Fruit fly (Drosophila melanogaster) whole organism, embryonic: ENCODE measurements around the gene MICAL-like.

Experiments
- Ada2b ChIP-seq: fragments of 200-800 bp; sonication (Bioruptor generic); IDR thresholded peaks from 2 replicates; pipeline ENCODE4 v1.3.6; 2022; ENCODE audit warnings: missing biosample characterization, missing genetic modification characterization
- Aef1 ChIP-seq: fragments of 200-800 bp; sonication (Bioruptor generic); IDR thresholded peaks from 3 replicates; pipeline ENCODE4 v1.3.6; 2022; ENCODE audit warnings: missing biosample characterization, missing genetic modification characterization
- Bgb ChIP-seq: fragments of 200-800 bp; sonication (Bioruptor generic); IDR thresholded peaks from 2 replicates; pipeline ENCODE4 v1.3.6; 2022; ENCODE audit warnings: missing biosample characterization, missing genetic modification characterization; ENCODE audit not compliant: partially characterized antibody
- CG10267 ChIP-seq: fragments of 200-800 bp; sonication (Bioruptor generic); optimal IDR thresholded peaks from 2 replicates; lab custom pipeline; 2018; ENCODE audit warnings: missing biosample characterization, mild to moderate bottlenecking, missing genetic modification characterization, moderate library complexity
- CG10543 ChIP-seq: fragments of 200-800 bp; sonication (Bioruptor generic); optimal IDR thresholded peaks from 3 replicates; lab custom pipeline; 2017; ENCODE audit warnings: missing biosample characterization, mild to moderate bottlenecking, missing genetic modification characterization, moderate library complexity
- CG11247 ChIP-seq: fragments of 200-800 bp; sonication (Bioruptor generic); IDR thresholded peaks from 2 replicates; pipeline ENCODE4 v1.3.6; 2022; ENCODE audit warnings: missing biosample characterization, missing genetic modification characterization
- CG12219 ChIP-seq: fragments of 200-800 bp; sonication (Bioruptor generic); optimal IDR thresholded peaks from 3 replicates; lab custom pipeline; 2018; ENCODE audit warnings: missing biosample characterization, mild to moderate bottlenecking, missing genetic modification characterization
- CG12942 ChIP-seq: fragments of 200-800 bp; sonication (Bioruptor generic); optimal IDR thresholded peaks from 3 replicates; lab custom pipeline; 2016; ENCODE audit warnings: missing biosample characterization, missing genetic modification characterization
- CG14441 ChIP-seq: fragments of 200-800 bp; sonication (Bioruptor generic); IDR thresholded peaks from 2 replicates; pipeline ENCODE4 v1.3.6; 2022; ENCODE audit warnings: missing biosample characterization, missing genetic modification characterization
- CG1603 ChIP-seq: fragments of 200-800 bp; sonication (Bioruptor generic); optimal IDR thresholded peaks from 2 replicates; lab custom pipeline; 2019; ENCODE audit warnings: missing biosample characterization, mild to moderate bottlenecking, missing genetic modification characterization, moderate library complexity
- CG17829 ChIP-seq: fragments of 200-800 bp; optimal IDR thresholded peaks from 2 replicates; lab custom pipeline; 2019; ENCODE audit warnings: missing biosample characterization, mild to moderate bottlenecking, missing genetic modification characterization, moderate library complexity
- CG2129 ChIP-seq: fragments of 200-800 bp; sonication (Bioruptor generic); IDR thresholded peaks from 2 replicates; pipeline ENCODE4 v1.3.6; 2022; ENCODE audit warnings: missing biosample characterization, missing genetic modification characterization; ENCODE audit not compliant: partially characterized antibody
- CG2202 ChIP-seq: fragments of 200-800 bp; sonication (Bioruptor generic); optimal IDR thresholded peaks from 2 replicates; lab custom pipeline; 2018; ENCODE audit warnings: missing biosample characterization, mild to moderate bottlenecking, missing genetic modification characterization
- CG33557 ChIP-seq: fragments of 200-800 bp; sonication (Bioruptor generic); optimal IDR thresholded peaks from 2 replicates; lab custom pipeline; 2019; ENCODE audit warnings: missing biosample characterization, mild to moderate bottlenecking, missing genetic modification characterization, moderate library complexity
- CG34376 ChIP-seq: fragments of 200-800 bp; sonication (Bioruptor generic); optimal IDR thresholded peaks from 2 replicates; lab custom pipeline; 2018; ENCODE audit warnings: missing biosample characterization, mild to moderate bottlenecking, missing genetic modification characterization
- CG3838 ChIP-seq: fragments of 200-800 bp; sonication (Bioruptor generic); optimal IDR thresholded peaks from 3 replicates; lab custom pipeline; 2016; ENCODE audit warnings: missing biosample characterization, missing genetic modification characterization
- CG6689 ChIP-seq: fragments of 200-800 bp; sonication (Bioruptor generic); IDR thresholded peaks from 2 replicates; pipeline ENCODE4 v1.3.6; 2022; ENCODE audit warnings: missing biosample characterization, missing genetic modification characterization
- CG7987 ChIP-seq: fragments of 200-800 bp; sonication (Bioruptor generic); optimal IDR thresholded peaks from 2 replicates; lab custom pipeline; 2018; ENCODE audit warnings: missing biosample characterization, mild to moderate bottlenecking, missing genetic modification characterization, moderate library complexity
- CG9876 ChIP-seq: fragments of 200-800 bp; sonication (Bioruptor generic); optimal IDR thresholded peaks from 2 replicates; lab custom pipeline; 2016; ENCODE audit warnings: missing biosample characterization, missing genetic modification characterization
- D19A ChIP-seq: fragments of 200-800 bp; optimal IDR thresholded peaks from 3 replicates; lab custom pipeline; 2019; ENCODE audit warnings: missing biosample characterization, mild to moderate bottlenecking, missing genetic modification characterization, moderate library complexity
- Drgx ChIP-seq: fragments of 200-800 bp; sonication (Bioruptor generic); IDR thresholded peaks from 2 replicates; pipeline ENCODE4 v1.3.6; 2022; ENCODE audit warnings: missing biosample characterization, missing genetic modification characterization
- Hmr ChIP-seq: fragments of 200-800 bp; sonication (Bioruptor generic); optimal IDR thresholded peaks from 3 replicates; lab custom pipeline; 2017; ENCODE audit warnings: mild to moderate bottlenecking, missing biosample characterization, missing genetic modification reagents, missing genetic modification characterization
- Max ChIP-seq: fragments of 200-800 bp; sonication (Bioruptor generic); optimal IDR thresholded peaks from 2 replicates; lab custom pipeline; 2016; ENCODE audit warnings: missing biosample characterization, mild to moderate bottlenecking, missing genetic modification characterization
- Nf-YB ChIP-seq: fragments of 200-800 bp; sonication (Bioruptor generic); optimal IDR thresholded peaks from 3 replicates; lab custom pipeline; 2019; ENCODE audit warnings: missing biosample characterization, mild to moderate bottlenecking, missing genetic modification characterization, moderate library complexity
- Optix ChIP-seq: fragments of 200-800 bp; sonication (Bioruptor generic); IDR thresholded peaks from 3 replicates; pipeline ENCODE4 v1.3.6; 2022; ENCODE audit warnings: missing biosample characterization, missing genetic modification characterization
- Ptx1 ChIP-seq: fragments of 200-800 bp; sonication (Bioruptor generic); IDR thresholded peaks from 2 replicates; pipeline ENCODE4 v1.3.6; 2022; ENCODE audit warnings: missing biosample characterization, missing genetic modification characterization
- Rfx ChIP-seq: fragments of 200-800 bp; sonication (Bioruptor generic); IDR thresholded peaks from 2 replicates; pipeline ENCODE4 v1.3.6; 2022; ENCODE audit warnings: missing biosample characterization, missing genetic modification characterization
- Sox100B ChIP-seq: fragments of 200-800 bp; sonication (Bioruptor generic); optimal IDR thresholded peaks from 3 replicates; lab custom pipeline; 2018; ENCODE audit warnings: missing biosample characterization, mild to moderate bottlenecking, missing genetic modification characterization
- Sox102F ChIP-seq: fragments of 200-800 bp; sonication (Bioruptor generic); optimal IDR thresholded peaks from 2 replicates; lab custom pipeline; 2018; ENCODE audit warnings: missing biosample characterization, mild to moderate bottlenecking, missing genetic modification characterization, moderate library complexity
- Spps ChIP-seq: fragments of 200-800 bp; sonication (Bioruptor generic); optimal IDR thresholded peaks from 2 replicates; lab custom pipeline; 2018; ENCODE audit warnings: missing biosample characterization, mild to moderate bottlenecking, missing genetic modification characterization
- Stat92E ChIP-seq, 3 experiments: fragments of >200 bp in 2 of 3; fragments of 200-800 bp in 1 of 3; sonication (Bioruptor generic) in 1 of 3; optimal IDR thresholded peaks; 2 replicates each; lab custom pipeline; 2017 to 2019; ENCODE audit warnings: missing biosample characterization in 3 of 3, missing genetic modification characterization in 3 of 3, mild to moderate bottlenecking in 1 of 3, moderate library complexity in 1 of 3
- Vsx1 ChIP-seq: fragments of 200-800 bp; sonication (Bioruptor generic); optimal IDR thresholded peaks from 2 replicates; lab custom pipeline; 2017; ENCODE audit warnings: missing biosample characterization, mild to moderate bottlenecking, missing genetic modification characterization, missing genetic modification reagents
- chif ChIP-seq, 2 experiments: fragments of 200-800 bp; sonication (Bioruptor generic); optimal IDR thresholded peaks; 3 replicates each; lab custom pipeline; 2016; ENCODE audit warnings: missing biosample characterization in 2 of 2, missing genetic modification characterization in 2 of 2
- cwo ChIP-seq: fragments of 200-800 bp; sonication (Bioruptor generic); optimal IDR thresholded peaks from 3 replicates; lab custom pipeline; 2017; ENCODE audit warnings: missing biosample characterization, missing genetic modification characterization, mild to moderate bottlenecking, moderate library complexity, missing genetic modification reagents
- dan ChIP-seq: fragments of 200-800 bp; sonication (Bioruptor generic); IDR thresholded peaks from 2 replicates; pipeline ENCODE4 v1.3.6; 2022; ENCODE audit warnings: missing biosample characterization, missing genetic modification characterization
- disco-r ChIP-seq: fragments of 200-800 bp; sonication (Bioruptor generic); optimal IDR thresholded peaks from 2 replicates; lab custom pipeline; 2016; ENCODE audit warnings: missing biosample characterization, missing genetic modification characterization
- dpn ChIP-seq, 2 experiments: fragments of 200-800 bp; sonication (Bioruptor generic); optimal IDR thresholded peaks; 3 replicates each; lab custom pipeline; 2016; ENCODE audit warnings: missing biosample characterization in 2 of 2, missing genetic modification characterization in 2 of 2
- emc ChIP-seq: fragments of 200-800 bp; sonication (Bioruptor generic); optimal IDR thresholded peaks from 2 replicates; lab custom pipeline; 2016; ENCODE audit warnings: missing biosample characterization, missing genetic modification characterization
- esg ChIP-seq: fragments of 200-800 bp; sonication (Bioruptor generic); conservative IDR thresholded peaks from 2 replicates; pipeline ENCODE4 v1.3.6; 2022; ENCODE audit warnings: missing biosample characterization, missing genetic modification characterization
- kni ChIP-seq: fragments of 200-800 bp; sonication (Bioruptor generic); optimal IDR thresholded peaks from 3 replicates; lab custom pipeline; 2017; ENCODE audit warnings: mild to moderate bottlenecking, missing biosample characterization, missing genetic modification reagents, missing genetic modification characterization
- pita ChIP-seq: fragments of 200-800 bp; sonication (Bioruptor generic); optimal IDR thresholded peaks from 2 replicates; lab custom pipeline; 2017; ENCODE audit warnings: missing biosample characterization, mild to moderate bottlenecking, missing genetic modification characterization
- pum ChIP-seq: fragments of 200-800 bp; sonication (Bioruptor generic); optimal IDR thresholded peaks from 2 replicates; lab custom pipeline; 2016; ENCODE audit warnings: missing biosample characterization, missing genetic modification characterization
- pzg ChIP-seq: fragments of 200-800 bp; sonication (Bioruptor generic); optimal IDR thresholded peaks from 3 replicates; lab custom pipeline; 2018; ENCODE audit warnings: missing biosample characterization, mild to moderate bottlenecking, missing genetic modification characterization, moderate library complexity
- sd ChIP-seq: fragments of 200-800 bp; sonication (Bioruptor generic); optimal IDR thresholded peaks from 3 replicates; lab custom pipeline; 2018; ENCODE audit warnings: missing biosample characterization, mild to moderate bottlenecking, missing genetic modification characterization, moderate library complexity
- sna ChIP-seq: fragments of 200-800 bp; sonication (Bioruptor generic); IDR thresholded peaks from 2 replicates; pipeline ENCODE4 v1.3.6; 2022; ENCODE audit warnings: missing biosample characterization, missing genetic modification characterization; ENCODE audit not compliant: partially characterized antibody
- tin ChIP-seq: fragments of 200-800 bp; sonication (Bioruptor generic); optimal IDR thresholded peaks from 3 replicates; lab custom pipeline; 2016; ENCODE audit warnings: missing biosample characterization, missing genetic modification characterization
- toy ChIP-seq: fragments of 200-800 bp; sonication (Bioruptor generic); IDR thresholded peaks from 2 replicates; pipeline ENCODE4 v1.3.6; 2022; ENCODE audit warnings: missing biosample characterization, missing genetic modification characterization
- vfl ChIP-seq: fragments of 200-800 bp; sonication (Bioruptor generic); optimal IDR thresholded peaks from 2 replicates; lab custom pipeline; 2016; ENCODE audit warnings: missing biosample characterization, missing genetic modification characterization

The MICAL-like gene

DNA sequence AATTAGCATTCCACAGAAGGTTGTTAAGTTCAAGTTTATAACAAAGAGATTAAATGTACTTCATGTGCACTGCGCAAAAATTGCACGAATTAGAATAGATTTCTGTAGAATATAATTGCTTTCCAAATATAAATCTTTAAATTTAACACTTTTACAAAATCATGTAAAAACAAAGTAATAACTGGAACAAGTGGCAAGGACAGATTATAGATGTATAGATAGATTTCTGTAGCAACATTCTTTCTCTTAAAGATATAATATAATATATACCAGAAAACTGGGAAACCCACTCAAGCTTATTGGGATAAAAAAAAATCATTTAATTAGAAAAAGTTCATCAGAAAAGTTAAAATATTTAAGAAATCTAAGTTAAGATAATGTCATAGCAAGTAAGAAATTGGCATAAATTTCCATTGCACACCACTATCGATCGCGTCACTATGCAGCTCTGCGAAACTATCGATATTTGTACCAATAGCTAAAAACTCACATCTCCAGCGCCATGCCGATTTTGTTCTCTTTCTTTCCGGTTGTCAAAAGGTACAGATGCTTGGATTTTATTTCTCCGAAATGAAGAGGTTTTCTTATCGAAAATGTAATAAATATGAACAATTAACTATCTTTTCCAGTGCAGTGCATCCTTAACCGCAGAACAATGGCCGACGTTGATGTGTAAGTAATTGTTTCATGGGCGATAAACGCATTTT, 7.9 kb upstream of the MICAL-like start, which contains the start of gene RpS12 (continued):
- TF ChIP-seq Sox102F (GFP tag; lab: Kevin White, UChicago) (peak; percentile 34), CG7987 (GFP tag; lab: Kevin White, UChicago) (peak; percentile 94), CG2129 (GFP tag; lab: Robert Waterston, UW) (peak; percentile 52), dan (no peak), Ptx1 (GFP tag; lab: Robert Waterston, UW) (peak; percentile 62), sd (tag; lab: Kevin White, UChicago) (no peak), Aef1 (peak; percentile 74), CG9876 (GFP tag; lab: Kevin White, UChicago) (peak; percentile 88), Stat92E (GFP tag; optimal IDR thresholded peaks at IDR 0.05; lab: Kevin White, UChicago) (peak in 1 of 3 experiments; percentile 59), cwo (GFP tag; lab: Kevin White, UChicago) (peak; percentile 25), Sox100B (peak; percentile 65), pita (GFP tag; lab: Kevin White, UChicago) (no peak), CG14441 (GFP tag; lab: Robert Waterston, UW) (peak; percentile 77), vfl (GFP tag; lab: Kevin White, UChicago) (peak; percentile 71), CG34376 (peak; percentile 88), Bgb (GFP tag; lab: Robert Waterston, UW) (peak; percentile 91), CG3838 (peak; percentile 49), CG10543 (peak; percentile 63), Vsx1 (GFP tag; lab: Kevin White, UChicago) (peak; percentile 71), CG12942 (GFP tag; lab: Kevin White, UChicago) (peak; percentile 49), pum (peak; percentile 67), CG2202 (tag; lab: Kevin White, UChicago) (peak; percentile 67), pzg (GFP tag; lab: Kevin White, UChicago) (peak; percentile 81), esg (peak; percentile 19; the same call in 1 of the 2 replicates), dpn (GFP tag; optimal IDR thresholded peaks at IDR 0.05; lab: Kevin White, UChicago) (peak; percentile 50 to 85), tin (GFP tag; lab: Kevin White, UChicago) (peak; percentile 76), Ada2b (GFP tag; lab: Robert Waterston, UW) (peak; percentile 62), D19A (tag; lab: Kevin White, UChicago) (no peak), Max (GFP tag; lab: Kevin White, UChicago) (peak; percentile 91), Optix (GFP tag; lab: Robert Waterston, UW) (peak; percentile 72), CG11247 (peak; percentile 85), chif (GFP tag; optimal IDR thresholded peaks at IDR 0.05; lab: Kevin White, UChicago) (peak; percentile 50 to 75), CG6689 (GFP tag; lab: Robert Waterston, UW) (peak; percentile 36; the same call in 1 of the 2 replicates), CG17829 (tag; lab: Kevin White, UChicago) (peak; percentile 35), CG12219 (GFP tag; lab: Kevin White, UChicago) (peak; percentile 72), Drgx (GFP tag; lab: Robert Waterston, UW) (no peak; the same call in none of the 2 replicates), CG1603 (peak; percentile 93), kni (GFP tag; lab: Kevin White, UChicago) (peak; percentile 22), toy (GFP tag; lab: Robert Waterston, UW) (peak; percentile 64; the same call in 1 of the 2 replicates), emc (peak; percentile 76), sna (GFP tag; lab: Robert Waterston, UW) (peak; percentile 55; the same call in 1 of the 2 replicates), CG10267 (tag; lab: Kevin White, UChicago) (peak; percentile 72), Hmr (GFP tag; lab: Kevin White, UChicago) (peak; percentile 91), disco-r (GFP tag; lab: Kevin White, UChicago) (peak; percentile 56), Spps (no peak), Rfx (GFP tag; lab: Robert Waterston, UW) (peak; percentile 92), CG33557 (peak; percentile 34), Nf-YB (GFP tag; lab: Kevin White, UChicago) (peak; percentile 54)
